Worm (Caenorhabditis elegans) whole organism, late embryonic: Measurements from ENCODE around the gene sdz-37.

Source experiments
- C08G9.2 ChIP-seq: sonication (generic microtip); optimal IDR thresholded peaks from 2 replicates; lab custom pipeline; 2016; ENCODE audit warnings: mild to moderate bottlenecking, missing genetic modification characterization, moderate library complexity, missing compliant biosample characterization
- C38D4.7 ChIP-seq: fragments of 200-800 bp; sonication (Bioruptor generic); optimal IDR thresholded peaks from 2 replicates; lab custom pipeline; 2018; ENCODE audit warnings: mild to moderate bottlenecking, missing genetic modification characterization, moderate library complexity, missing compliant biosample characterization
- F13H6.1 ChIP-seq: sonication (generic microtip); optimal IDR thresholded peaks from 2 replicates; lab custom pipeline; 2016; ENCODE audit warnings: missing genetic modification characterization, missing compliant biosample characterization
- T23F11.4 ChIP-seq: fragments of 200-800 bp; sonication (Bioruptor generic); optimal IDR thresholded peaks from 2 replicates; lab custom pipeline; 2018; ENCODE audit warnings: mild to moderate bottlenecking, missing genetic modification characterization, missing compliant biosample characterization
- Y22D7AL.16 ChIP-seq: sonication (generic microtip); optimal IDR thresholded peaks from 2 replicates; lab custom pipeline; 2016; ENCODE audit warnings: missing genetic modification characterization, missing compliant biosample characterization
- ahr-1 ChIP-seq: sonication (generic microtip); optimal IDR thresholded peaks from 2 replicates; lab custom pipeline; 2016; ENCODE audit warnings: missing genetic modification characterization, missing compliant biosample characterization
- ama-1 ChIP-seq: fragments of 150-350 bp; optimal IDR thresholded peaks from 2 replicates; lab custom pipeline; 2014
- ceh-14 ChIP-seq: sonication (generic microtip); optimal IDR thresholded peaks from 2 replicates; lab custom pipeline; 2016; ENCODE audit warnings: missing genotype, missing genetic modification characterization, missing compliant biosample characterization
- ceh-18 ChIP-seq: sonication (generic microtip); optimal IDR thresholded peaks from 2 replicates; lab custom pipeline; 2016; ENCODE audit warnings: missing genetic modification characterization, missing compliant biosample characterization
- ceh-2 ChIP-seq: sonication (generic microtip); optimal IDR thresholded peaks from 2 replicates; lab custom pipeline; 2016; ENCODE audit warnings: missing genotype, missing genetic modification characterization, missing compliant biosample characterization
- ceh-24 ChIP-seq: sonication (generic microtip); optimal IDR thresholded peaks from 2 replicates; lab custom pipeline; 2016; ENCODE audit warnings: mild to moderate bottlenecking, missing genetic modification characterization, missing compliant biosample characterization
- ceh-30 ChIP-seq: fragments of 150-350 bp; optimal IDR thresholded peaks from 2 replicates; lab custom pipeline; 2014; ENCODE audit warnings: missing biosample characterization, missing genetic modification characterization
- ceh-31 ChIP-seq: sonication (generic microtip); optimal IDR thresholded peaks from 2 replicates; lab custom pipeline; 2016; ENCODE audit warnings: missing genetic modification characterization, missing compliant biosample characterization
- ceh-34 ChIP-seq: sonication (generic microtip); optimal IDR thresholded peaks from 2 replicates; lab custom pipeline; 2016; ENCODE audit warnings: mild to moderate bottlenecking, missing genetic modification characterization, missing compliant biosample characterization
- ceh-48 ChIP-seq: sonication (generic microtip); optimal IDR thresholded peaks from 2 replicates; lab custom pipeline; 2016; ENCODE audit warnings: missing genetic modification characterization, inconsistent platforms, missing compliant biosample characterization
- ceh-9 ChIP-seq: sonication (generic microtip); optimal IDR thresholded peaks from 2 replicates; lab custom pipeline; 2016; ENCODE audit warnings: mild to moderate bottlenecking, missing genetic modification characterization, inconsistent platforms, missing compliant biosample characterization
- dmd-4 ChIP-seq: sonication (generic microtip); optimal IDR thresholded peaks from 2 replicates; lab custom pipeline; 2016; ENCODE audit warnings: borderline replicate concordance, missing genetic modification characterization, missing compliant biosample characterization
- dve-1 ChIP-seq: sonication (generic microtip); optimal IDR thresholded peaks from 2 replicates; lab custom pipeline; 2017; ENCODE audit warnings: antibody characterized with exemption, mild to moderate bottlenecking, missing genetic modification characterization, missing compliant biosample characterization
- elt-2 ChIP-seq: sonication (generic microtip); optimal IDR thresholded peaks from 2 replicates; lab custom pipeline; 2016; ENCODE audit warnings: missing genetic modification reagents, missing genetic modification characterization, missing compliant biosample characterization
- elt-4 ChIP-seq: sonication (generic microtip); optimal IDR thresholded peaks from 2 replicates; lab custom pipeline; 2016; ENCODE audit warnings: missing genetic modification characterization, missing compliant biosample characterization
- eyg-1 ChIP-seq: sonication (generic microtip); optimal IDR thresholded peaks from 2 replicates; lab custom pipeline; 2016; ENCODE audit warnings: missing genotype, missing genetic modification characterization, missing compliant biosample characterization
- fax-1 ChIP-seq: sonication (generic microtip); optimal IDR thresholded peaks from 2 replicates; lab custom pipeline; 2016; ENCODE audit warnings: missing genotype, missing genetic modification characterization, missing compliant biosample characterization
- fkh-10 ChIP-seq: fragments of 150-350 bp; optimal IDR thresholded peaks from 2 replicates; lab custom pipeline; 2014; ENCODE audit warnings: missing biosample characterization, missing genetic modification reagents, missing genetic modification characterization
- fkh-6 ChIP-seq: sonication (generic microtip); optimal IDR thresholded peaks from 2 replicates; lab custom pipeline; 2016; ENCODE audit warnings: missing genetic modification characterization, missing compliant biosample characterization
- hlh-13 ChIP-seq: fragments of 200-800 bp; sonication (Bioruptor generic); optimal IDR thresholded peaks from 2 replicates; lab custom pipeline; 2018; ENCODE audit warnings: mild to moderate bottlenecking, missing genetic modification characterization, missing compliant biosample characterization
- hlh-15 ChIP-seq: sonication (generic microtip); optimal IDR thresholded peaks from 2 replicates; lab custom pipeline; 2016; ENCODE audit warnings: missing genetic modification characterization, missing compliant biosample characterization
- hlh-30 ChIP-seq: sonication (generic microtip); optimal IDR thresholded peaks from 2 replicates; lab custom pipeline; 2017; ENCODE audit warnings: antibody characterized with exemption, missing genetic modification characterization, missing compliant biosample characterization; ENCODE audit not compliant: insufficient read depth
- hlh-8 ChIP-seq: sonication (generic microtip); optimal IDR thresholded peaks from 2 replicates; lab custom pipeline; 2016; ENCODE audit warnings: missing genotype, missing genetic modification characterization, missing compliant biosample characterization
- madf-2 ChIP-seq: sonication (generic microtip); optimal IDR thresholded peaks from 2 replicates; lab custom pipeline; 2017; ENCODE audit warnings: missing genetic modification characterization, missing compliant biosample characterization
- mec-3 ChIP-seq: sonication (generic microtip); optimal IDR thresholded peaks from 2 replicates; lab custom pipeline; 2016; ENCODE audit warnings: borderline replicate concordance, missing genetic modification characterization, missing compliant biosample characterization
- nfya-1 ChIP-seq: sonication (generic microtip); optimal IDR thresholded peaks from 2 replicates; lab custom pipeline; 2017; ENCODE audit warnings: missing genetic modification characterization, mild to moderate bottlenecking, missing compliant biosample characterization, antibody characterized with exemption, moderate library complexity
- nhr-232 ChIP-seq: sonication (generic microtip); optimal IDR thresholded peaks from 2 replicates; lab custom pipeline; 2016; ENCODE audit warnings: missing genetic modification characterization, missing compliant biosample characterization
- odd-2 ChIP-seq: sonication (generic microtip); optimal IDR thresholded peaks from 2 replicates; lab custom pipeline; 2017; ENCODE audit warnings: antibody characterized with exemption, mild to moderate bottlenecking, missing genetic modification characterization, missing compliant biosample characterization
- pha-2 ChIP-seq: sonication (generic microtip); optimal IDR thresholded peaks from 2 replicates; lab custom pipeline; 2017; ENCODE audit warnings: mild to moderate bottlenecking, missing genetic modification characterization, missing compliant biosample characterization
- pqm-1 ChIP-seq: sonication (generic microtip); optimal IDR thresholded peaks from 2 replicates; lab custom pipeline; 2016; ENCODE audit warnings: missing genetic modification characterization, missing compliant biosample characterization
- ref-2 ChIP-seq: sonication (generic microtip); optimal IDR thresholded peaks from 2 replicates; lab custom pipeline; 2016; ENCODE audit warnings: missing genetic modification characterization, missing compliant biosample characterization
- rnt-1 ChIP-seq: sonication (generic microtip); optimal IDR thresholded peaks from 2 replicates; lab custom pipeline; 2016; ENCODE audit warnings: missing genetic modification characterization, missing compliant biosample characterization
- sox-4 ChIP-seq: sonication (generic microtip); optimal IDR thresholded peaks from 2 replicates; lab custom pipeline; 2017; ENCODE audit warnings: mild to moderate bottlenecking, missing genetic modification characterization, inconsistent platforms, missing compliant biosample characterization
- tbx-2 ChIP-seq: sonication (generic microtip); optimal IDR thresholded peaks from 2 replicates; lab custom pipeline; 2016; ENCODE audit warnings: missing genetic modification characterization, missing compliant biosample characterization
- tbx-7 ChIP-seq: sonication (generic microtip); optimal IDR thresholded peaks from 2 replicates; lab custom pipeline; 2016; ENCODE audit warnings: missing genotype, missing genetic modification characterization, missing compliant biosample characterization
- unc-42 ChIP-seq: sonication (generic microtip); optimal IDR thresholded peaks from 2 replicates; lab custom pipeline; 2016; ENCODE audit warnings: missing genotype, missing genetic modification characterization, missing compliant biosample characterization
- unc-55 ChIP-seq: sonication (generic microtip); optimal IDR thresholded peaks from 2 replicates; lab custom pipeline; 2017; ENCODE audit warnings: missing biosample characterization, missing genetic modification reagents, missing genetic modification characterization
- unc-86 ChIP-seq: sonication (generic microtip); optimal IDR thresholded peaks from 2 replicates; lab custom pipeline; 2016; ENCODE audit warnings: missing genetic modification characterization, missing compliant biosample characterization
- zip-5 ChIP-seq: sonication (generic microtip); optimal IDR thresholded peaks from 2 replicates; lab custom pipeline; 2016; ENCODE audit warnings: missing genetic modification characterization, missing compliant biosample characterization
- ztf-16 ChIP-seq: sonication (generic microtip); optimal IDR thresholded peaks from 2 replicates; lab custom pipeline; 2017; ENCODE audit warnings: missing genetic modification characterization, missing compliant biosample characterization

The sdz-37 gene

ce11 chrII:10495912-10496311 lies 31.2 kb downstream of the sdz-37 start, which contains the start of gene ZK666.12:
TSS of gene ZK666.12 (plus strand) at chrII:10496212.
- no peak for TF ChIP-seq ceh-31 (tag; lab: Kevin White, UChicago)
- no peak for TF ChIP-seq ceh-9 (tag; lab: Kevin White, UChicago)
- TF ChIP-seq sox-4 (tag; lab: Kevin White, UChicago), result no peak
- no peak for TF ChIP-seq C38D4.7 (GFP tag; lab: Kevin White, UChicago)
- no peak for TF ChIP-seq Y22D7AL.16 (tag; lab: Kevin White, UChicago)
- TF ChIP-seq unc-55 (GFP tag; lab: Kevin White, UChicago), result no peak
- no peak for TF ChIP-seq ref-2 (tag; lab: Kevin White, UChicago)
- TF ChIP-seq ceh-30 (tag; lab: Kevin White, UChicago), result no peak
- TF ChIP-seq ama-1, result no peak
- TF ChIP-seq elt-4 (tag; lab: Kevin White, UChicago), result no peak
- TF ChIP-seq ceh-18 (tag; lab: Kevin White, UChicago), result no peak
- no peak for TF ChIP-seq hlh-15 (tag; lab: Kevin White, UChicago)
- TF ChIP-seq ceh-34 (tag; lab: Kevin White, UChicago), result no peak
- no peak for TF ChIP-seq fkh-10
- no peak for TF ChIP-seq pha-2 (tag; lab: Kevin White, UChicago)
- TF ChIP-seq dmd-4 (tag; lab: Kevin White, UChicago), result no peak
- TF ChIP-seq ahr-1 (tag; lab: Kevin White, UChicago), result no peak
- no peak for TF ChIP-seq hlh-30 (tag; lab: Kevin White, UChicago)

- no peak for TF ChIP-seq madf-2 (tag; lab: Kevin White, UChicago)
- no peak for TF ChIP-seq ceh-9 (tag; lab: Kevin White, UChicago)
- TF ChIP-seq ztf-16 (tag; lab: Kevin White, UChicago), result no peak
- no peak for TF ChIP-seq ceh-48 (tag; lab: Kevin White, UChicago)
- no peak for TF ChIP-seq unc-86 (tag; lab: Kevin White, UChicago)
- TF ChIP-seq fkh-10, result no peak
- no peak for TF ChIP-seq zip-5
- TF ChIP-seq ceh-24 (tag; lab: Kevin White, UChicago), result no peak
Measured at ce11 chrII:10500674-10501073, 36.0 kb downstream of the sdz-37 start.

ce11 chrII:10501578-10501977 lies 36.9 kb downstream of the sdz-37 start:
- TF ChIP-seq ceh-31 (tag; lab: Kevin White, UChicago) (peak; percentile 28), mec-3 (no peak), dmd-4 (tag; lab: Kevin White, UChicago) (no peak), F13H6.1 (tag; lab: Kevin White, UChicago) (peak; percentile 3), ceh-18 (tag; lab: Kevin White, UChicago) (peak; percentile 22), tbx-2 (tag; lab: Kevin White, UChicago) (no peak), nfya-1 (tag; lab: Kevin White, UChicago) (peak; percentile 25), rnt-1 (tag; lab: Kevin White, UChicago) (peak; percentile 44)

- TF ChIP-seq fax-1 (tag; lab: Kevin White, UChicago) (peak; percentile 37), nhr-232 (tag; lab: Kevin White, UChicago) (peak; percentile 40), F13H6.1 (tag; lab: Kevin White, UChicago) (peak; percentile 77), hlh-13 (GFP tag; lab: Kevin White, UChicago) (no peak), ceh-2 (tag; lab: Kevin White, UChicago) (peak; percentile 45), hlh-8 (tag; lab: Kevin White, UChicago) (peak; percentile 44), madf-2 (tag; lab: Kevin White, UChicago) (peak; percentile 6), tbx-2 (tag; lab: Kevin White, UChicago) (peak; percentile 94), unc-55 (GFP tag; lab: Kevin White, UChicago) (peak; percentile 15), tbx-7 (tag; lab: Kevin White, UChicago) (peak; percentile 35), fkh-6 (peak; percentile 59), eyg-1 (tag; lab: Kevin White, UChicago) (no peak), ceh-18 (tag; lab: Kevin White, UChicago) (peak; percentile 89), ref-2 (tag; lab: Kevin White, UChicago) (peak; percentile 87), Y22D7AL.16 (tag; lab: Kevin White, UChicago) (no peak), ceh-14 (tag; lab: Kevin White, UChicago) (peak; percentile 41), ceh-9 (tag; lab: Kevin White, UChicago) (no peak), C08G9.2 (peak; percentile 77), unc-42 (tag; lab: Kevin White, UChicago) (peak; percentile 70), dve-1 (tag; lab: Kevin White, UChicago) (peak; percentile 18), elt-2 (tag; lab: Kevin White, UChicago) (peak; percentile 17), odd-2 (no peak), rnt-1 (tag; lab: Kevin White, UChicago) (peak; percentile 35), hlh-15 (tag; lab: Kevin White, UChicago) (no peak), ahr-1 (tag; lab: Kevin White, UChicago) (no peak), T23F11.4 (GFP tag; lab: Kevin White, UChicago) (no peak), nfya-1 (tag; lab: Kevin White, UChicago) (peak; percentile 77), pqm-1 (peak; percentile 80)
Measured at ce11 chrII:10502491-10503063, 37.9 kb downstream of the sdz-37 start, which contains the start of gene myrf-1. TSS of gene myrf-1 (minus strand) at chrII:10502541.
